Fruit fly (Drosophila melanogaster) whole organism, embryonic: ENCODE results near the gene CG4461.

Experiments used
- Aef1 ChIP-seq: fragments of 200-800 bp; sonication (Bioruptor generic); IDR thresholded peaks from 3 replicates; pipeline ENCODE4 v1.3.6; 2022; ENCODE audit warnings: missing biosample characterization, missing genetic modification characterization
- Asciz ChIP-seq: fragments of 200-800 bp; sonication (Bioruptor generic); optimal IDR thresholded peaks from 2 replicates; lab custom pipeline; 2017; ENCODE audit warnings: missing biosample characterization, mild to moderate bottlenecking, missing genetic modification characterization, missing genetic modification reagents
- CG1024 ChIP-seq: fragments of 200-800 bp; sonication (Bioruptor generic); IDR thresholded peaks from 2 replicates; pipeline ENCODE4 v1.3.6; 2022; ENCODE audit warnings: missing biosample characterization, missing genetic modification characterization
- CG10274 ChIP-seq: fragments of 200-800 bp; sonication (Bioruptor generic); optimal IDR thresholded peaks from 3 replicates; lab custom pipeline; 2017; ENCODE audit warnings: missing biosample characterization, mild to moderate bottlenecking, missing genetic modification characterization
- CG11247 ChIP-seq: fragments of 200-800 bp; sonication (Bioruptor generic); IDR thresholded peaks from 2 replicates; pipeline ENCODE4 v1.3.6; 2022; ENCODE audit warnings: missing biosample characterization, missing genetic modification characterization
- CG11695 ChIP-seq: fragments of 200-800 bp; sonication (Bioruptor generic); IDR thresholded peaks from 3 replicates; pipeline ENCODE4 v1.3.6; 2022; ENCODE audit warnings: missing biosample characterization, missing genetic modification characterization
- CG14667 ChIP-seq: fragments of 200-800 bp; sonication (Bioruptor generic); IDR thresholded peaks from 2 replicates; pipeline ENCODE4 v1.3.6; 2022; ENCODE audit warnings: missing biosample characterization, missing genetic modification characterization
- CG14965 ChIP-seq: fragments of 200-800 bp; sonication (Bioruptor generic); optimal IDR thresholded peaks from 2 replicates; lab custom pipeline; 2016; ENCODE audit warnings: missing biosample characterization, missing genetic modification characterization, borderline replicate concordance
- CG1602 ChIP-seq: fragments of 200-800 bp; sonication (Bioruptor generic); optimal IDR thresholded peaks from 3 replicates; lab custom pipeline; 2016; ENCODE audit warnings: missing biosample characterization, missing genetic modification characterization
- CG16863 ChIP-seq: fragments of 200-800 bp; sonication (Bioruptor generic); optimal IDR thresholded peaks from 3 replicates; lab custom pipeline; 2016; ENCODE audit warnings: missing biosample characterization, missing genetic modification characterization
- CG17385 ChIP-seq: fragments of 200-800 bp; sonication (Bioruptor generic); optimal IDR thresholded peaks from 3 replicates; lab custom pipeline; 2018; ENCODE audit warnings: missing biosample characterization, mild to moderate bottlenecking, missing genetic modification characterization
- CG1792 ChIP-seq: fragments of 200-800 bp; sonication (Bioruptor generic); optimal IDR thresholded peaks from 2 replicates; lab custom pipeline; 2016; ENCODE audit warnings: missing biosample characterization, missing genetic modification characterization
- CG2129 ChIP-seq: fragments of 200-800 bp; sonication (Bioruptor generic); IDR thresholded peaks from 2 replicates; pipeline ENCODE4 v1.3.6; 2022; ENCODE audit warnings: missing biosample characterization, missing genetic modification characterization; ENCODE audit not compliant: partially characterized antibody
- CG31224 ChIP-seq: fragments of 200-800 bp; sonication (Bioruptor generic); IDR thresholded peaks from 2 replicates; pipeline ENCODE4 v1.3.6; 2022; ENCODE audit warnings: missing biosample characterization, missing genetic modification characterization
- CG31365 ChIP-seq: fragments of 200-800 bp; sonication (Bioruptor generic); optimal IDR thresholded peaks from 2 replicates; lab custom pipeline; 2018; ENCODE audit warnings: missing biosample characterization, mild to moderate bottlenecking, missing genetic modification characterization
- CG31441 ChIP-seq: fragments of 200-800 bp; sonication (Bioruptor generic); IDR thresholded peaks from 2 replicates; pipeline ENCODE4 v1.3.6; 2022; ENCODE audit warnings: missing biosample characterization, missing genetic modification characterization
- CG32532 ChIP-seq: fragments of 200-800 bp; sonication (Bioruptor generic); IDR thresholded peaks from 2 replicates; pipeline ENCODE4 v1.3.6; 2022; ENCODE audit warnings: missing biosample characterization, missing genetic modification characterization
- CG3847 ChIP-seq: fragments of 200-800 bp; sonication (Bioruptor generic); IDR thresholded peaks from 2 replicates; pipeline ENCODE4 v1.3.6; 2022; ENCODE audit warnings: missing biosample characterization, missing genetic modification characterization
- CG6175 ChIP-seq: fragments of 200-800 bp; sonication (Bioruptor generic); IDR thresholded peaks from 3 replicates; pipeline ENCODE4 v1.3.6; 2022; ENCODE audit warnings: missing biosample characterization, missing genetic modification characterization
- CG6765 ChIP-seq: fragments of 200-800 bp; sonication (Bioruptor generic); optimal IDR thresholded peaks from 3 replicates; lab custom pipeline; 2017; ENCODE audit warnings: missing biosample characterization, mild to moderate bottlenecking, missing genetic modification characterization
- CG7372 ChIP-seq: fragments of 200-800 bp; sonication (Bioruptor generic); IDR thresholded peaks from 2 replicates; pipeline ENCODE4 v1.3.6; 2022; ENCODE audit warnings: missing biosample characterization, missing genetic modification characterization
- CG8478 ChIP-seq: fragments of >200 bp; optimal IDR thresholded peaks from 2 replicates; lab custom pipeline; 2018
- CG9727 ChIP-seq: fragments of 200-800 bp; sonication (Bioruptor generic); optimal IDR thresholded peaks from 3 replicates; lab custom pipeline; 2017; ENCODE audit warnings: missing biosample characterization, mild to moderate bottlenecking, missing genetic modification characterization
- CG9817 ChIP-seq: fragments of 200-800 bp; sonication (Bioruptor generic); optimal IDR thresholded peaks from 2 replicates; lab custom pipeline; 2018; ENCODE audit warnings: missing biosample characterization, mild to moderate bottlenecking, missing genetic modification characterization, moderate library complexity
- Dbx ChIP-seq: fragments of 200-800 bp; sonication (Bioruptor generic); IDR thresholded peaks from 3 replicates; pipeline ENCODE4 v1.3.6; 2022; ENCODE audit warnings: missing biosample characterization, missing genetic modification characterization
- Doc2 ChIP-seq: fragments of 200-800 bp; sonication (Bioruptor generic); IDR thresholded peaks from 2 replicates; pipeline ENCODE4 v1.3.6; 2022; ENCODE audit warnings: missing biosample characterization, missing genetic modification characterization
- Ets97D ChIP-seq: fragments of 200-800 bp; sonication (Bioruptor generic); optimal IDR thresholded peaks from 3 replicates; lab custom pipeline; 2016; ENCODE audit warnings: missing biosample characterization, missing genetic modification characterization
- Hr51 ChIP-seq, 2 experiments: fragments of 200-800 bp; sonication (Bioruptor generic); optimal IDR thresholded peaks; 2 replicates in 1 of 2; 3 replicates in 1 of 2; lab custom pipeline; 2016 to 2018; ENCODE audit warnings: missing biosample characterization in 2 of 2, missing genetic modification characterization in 2 of 2, mild to moderate bottlenecking in 1 of 2, moderate library complexity in 1 of 2
- MBD-R2 ChIP-seq: fragments of 200-800 bp; sonication (Bioruptor generic); IDR thresholded peaks from 2 replicates; pipeline ENCODE4 v1.3.6; 2022; ENCODE audit warnings: missing biosample characterization, missing genetic modification characterization
- Mad ChIP-seq: fragments of 200-800 bp; sonication (Bioruptor generic); optimal IDR thresholded peaks from 2 replicates; lab custom pipeline; 2016; ENCODE audit warnings: missing biosample characterization, missing genetic modification characterization
- Myb ChIP-seq: fragments of 200-800 bp; sonication (Bioruptor generic); optimal IDR thresholded peaks from 2 replicates; lab custom pipeline; 2016; ENCODE audit warnings: missing biosample characterization, missing genetic modification characterization
- NfI ChIP-seq: fragments of 200-800 bp; sonication (Bioruptor generic); optimal IDR thresholded peaks from 3 replicates; lab custom pipeline; 2018; ENCODE audit warnings: missing biosample characterization, mild to moderate bottlenecking, missing genetic modification characterization, moderate library complexity
- Oli ChIP-seq: fragments of 200-800 bp; sonication (Bioruptor generic); optimal IDR thresholded peaks from 2 replicates; lab custom pipeline; 2018; ENCODE audit warnings: missing biosample characterization, mild to moderate bottlenecking, missing genetic modification characterization, moderate library complexity
- Poxn ChIP-seq: fragments of 200-800 bp; sonication (Bioruptor generic); IDR thresholded peaks from 2 replicates; pipeline ENCODE4 v1.3.6; 2022; ENCODE audit warnings: missing biosample characterization, missing genetic modification characterization
- Sry-δ ChIP-seq: fragments of 200-800 bp; sonication (Bioruptor generic); optimal IDR thresholded peaks from 2 replicates; lab custom pipeline; 2016; ENCODE audit warnings: missing biosample characterization, missing genetic modification characterization
- ab ChIP-seq: fragments of 200-800 bp; sonication (Bioruptor generic); optimal IDR thresholded peaks from 2 replicates; lab custom pipeline; 2016; ENCODE audit warnings: missing biosample characterization, missing genetic modification characterization
- al ChIP-seq: fragments of 200-800 bp; sonication (Bioruptor generic); IDR thresholded peaks from 2 replicates; pipeline ENCODE4 v1.3.6; 2022; ENCODE audit warnings: missing biosample characterization, missing genetic modification characterization
- aop ChIP-seq: fragments of 200-800 bp; sonication (Bioruptor generic); IDR thresholded peaks from 2 replicates; pipeline ENCODE4 v1.3.6; 2022; ENCODE audit warnings: missing biosample characterization, missing genetic modification characterization
- bab2 ChIP-seq: fragments of 200-800 bp; sonication (Bioruptor generic); optimal IDR thresholded peaks from 2 replicates; lab custom pipeline; 2016; ENCODE audit warnings: missing biosample characterization, missing genetic modification characterization
- croc ChIP-seq: fragments of 200-800 bp; sonication (Bioruptor generic); conservative IDR thresholded peaks from 3 replicates; pipeline ENCODE4 v1.3.6; 2022; ENCODE audit warnings: missing biosample characterization, missing genetic modification characterization
- dan ChIP-seq: fragments of 200-800 bp; sonication (Bioruptor generic); IDR thresholded peaks from 2 replicates; pipeline ENCODE4 v1.3.6; 2022; ENCODE audit warnings: missing biosample characterization, missing genetic modification characterization
- dati ChIP-seq: fragments of 200-800 bp; sonication (Bioruptor generic); IDR thresholded peaks from 2 replicates; pipeline ENCODE4 v1.3.6; 2022; ENCODE audit warnings: missing biosample characterization, missing genetic modification characterization
- hkb ChIP-seq, 2 experiments: fragments of 200-800 bp in 1 of 2; fragments of >200 bp in 1 of 2; sonication (Bioruptor generic) in 1 of 2; IDR thresholded peaks in 1 of 2; optimal IDR thresholded peaks in 1 of 2; 2 replicates each; pipeline versions ENCODE4 v1.3.6 to Lab custom; 2017 to 2022; ENCODE audit warnings: missing biosample characterization in 1 of 2, missing genetic modification characterization in 1 of 2
- luna ChIP-seq: fragments of 200-800 bp; sonication (Bioruptor generic); optimal IDR thresholded peaks from 2 replicates; lab custom pipeline; 2016; ENCODE audit warnings: missing biosample characterization, missing genetic modification characterization
- mam ChIP-seq: fragments of 200-800 bp; sonication (Bioruptor generic); optimal IDR thresholded peaks from 3 replicates; lab custom pipeline; 2016; ENCODE audit warnings: missing biosample characterization, missing genetic modification characterization
- pum ChIP-seq: fragments of 200-800 bp; sonication (Bioruptor generic); optimal IDR thresholded peaks from 2 replicates; lab custom pipeline; 2016; ENCODE audit warnings: missing biosample characterization, missing genetic modification characterization
- sim ChIP-seq: fragments of 200-800 bp; sonication (Bioruptor generic); IDR thresholded peaks from 2 replicates; pipeline ENCODE4 v1.3.6; 2022; ENCODE audit warnings: missing biosample characterization, missing genetic modification characterization
- sob ChIP-seq: fragments of 200-800 bp; sonication (Bioruptor generic); IDR thresholded peaks from 2 replicates; pipeline ENCODE4 v1.3.6; 2022; ENCODE audit warnings: missing biosample characterization, missing genetic modification characterization
- tin ChIP-seq: fragments of 200-800 bp; sonication (Bioruptor generic); optimal IDR thresholded peaks from 3 replicates; lab custom pipeline; 2016; ENCODE audit warnings: missing biosample characterization, missing genetic modification characterization
- ttk ChIP-seq: fragments of 200-800 bp; sonication (Bioruptor generic); IDR thresholded peaks from 2 replicates; pipeline ENCODE4 v2.1.2; 2022; ENCODE audit warnings: missing biosample characterization, missing genetic modification characterization
- zfh1 ChIP-seq: fragments of 200-800 bp; sonication (Bioruptor generic); IDR thresholded peaks from 3 replicates; pipeline ENCODE4 v1.3.6; 2022; ENCODE audit warnings: missing biosample characterization, missing genetic modification characterization

CG4461 gene

DNA sequence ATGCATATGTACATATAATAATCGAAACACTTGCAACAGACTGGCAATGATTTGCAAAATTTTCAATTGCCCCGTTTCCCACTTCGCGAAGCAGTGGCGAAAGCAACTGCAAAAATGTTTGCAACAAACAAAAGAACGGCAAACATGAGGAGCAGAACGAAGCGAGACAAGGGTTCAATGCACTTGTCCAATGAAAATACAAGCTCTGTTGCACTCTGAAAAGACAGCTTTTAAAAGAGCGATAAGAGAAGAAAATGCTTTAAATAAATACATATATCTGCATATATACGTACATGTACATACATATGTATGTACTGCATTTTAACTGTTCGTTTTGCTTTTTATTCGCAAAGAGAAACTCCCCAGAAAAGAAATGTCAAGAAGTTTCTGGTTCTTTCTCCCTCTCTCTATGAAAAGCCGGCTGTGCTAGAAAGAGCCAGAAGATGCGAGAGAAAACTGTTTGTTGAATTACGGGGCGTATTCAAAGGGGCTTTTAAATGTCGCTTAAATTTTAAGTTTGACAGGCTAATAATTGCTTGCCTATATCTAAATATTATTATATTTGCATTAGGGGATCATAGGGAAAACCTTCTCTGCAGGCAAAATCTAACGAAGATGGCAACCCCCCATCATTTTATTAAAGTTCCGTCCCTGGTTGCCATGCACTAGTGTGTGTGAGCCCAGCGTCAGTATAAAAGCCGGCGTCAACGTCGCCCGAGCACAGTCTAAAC, 8.3 kb downstream of the CG4461 start, which contains the start of gene Hsp27 (continued):
- TF ChIP-seq CG3847 (GFP tag; lab: Robert Waterston, UW) (peak; percentile 96), CG9727 (GFP tag; lab: Kevin White, UChicago) (peak; percentile 96), Sry-δ (GFP tag; lab: Kevin White, UChicago) (peak; percentile 61), CG10274 (GFP tag; lab: Kevin White, UChicago) (peak; percentile 90), Aef1 (GFP tag; lab: Robert Waterston, UW) (peak; percentile 98), CG7372 (GFP tag; lab: Robert Waterston, UW) (peak; percentile 97), aop (GFP tag; lab: Robert Waterston, UW) (peak; percentile 90), Asciz (GFP tag; lab: Kevin White, UChicago) (peak; percentile 98), CG17385 (GFP tag; lab: Kevin White, UChicago) (peak; percentile 94), CG11247 (peak; percentile 98), Oli (tag; lab: Kevin White, UChicago) (peak; percentile 99), Hr51 (GFP tag; optimal IDR thresholded peaks at IDR 0.05; lab: Kevin White, UChicago) (peak; percentile 91 to 97), CG2129 (no peak), sim (peak; percentile 97), CG1024 (peak; percentile 94), CG16863 (GFP tag; lab: Kevin White, UChicago) (peak; percentile 87), CG1792 (GFP tag; lab: Kevin White, UChicago) (peak; percentile 92), CG31441 (GFP tag; lab: Robert Waterston, UW) (peak; percentile 99), ab (GFP tag; lab: Kevin White, UChicago) (peak; percentile 75), al (GFP tag; lab: Robert Waterston, UW) (peak; percentile 98), Mad (GFP tag; lab: Kevin White, UChicago) (peak; percentile 95), tin (GFP tag; lab: Kevin White, UChicago) (peak; percentile 98), CG31224 (GFP tag; lab: Robert Waterston, UW) (peak; percentile 96), CG6765 (GFP tag; lab: Kevin White, UChicago) (peak; percentile 88), luna (GFP tag; lab: Kevin White, UChicago) (peak; percentile 60), dan (GFP tag; lab: Robert Waterston, UW) (peak; percentile 94), CG9817 (peak; percentile 96), zfh1 (GFP tag; lab: Robert Waterston, UW) (peak; percentile 99), Doc2 (peak; percentile 93), Dbx (GFP tag; lab: Robert Waterston, UW) (peak; percentile 97), pum (GFP tag; lab: Kevin White, UChicago) (peak; percentile 94), croc (GFP tag; lab: Robert Waterston, UW) (peak; percentile 98), CG14965 (GFP tag; lab: Kevin White, UChicago) (peak; percentile 61), CG1602 (GFP tag; lab: Kevin White, UChicago) (peak; percentile 98), dati (peak; percentile 96), NfI (GFP tag; lab: Kevin White, UChicago) (peak; percentile 97), Myb (GFP tag; lab: Kevin White, UChicago) (peak; percentile 76), CG11695 (GFP tag; lab: Robert Waterston, UW) (peak; percentile 99), hkb (optimal IDR thresholded peaks at IDR 0.05; lab: Kevin White, UChicago) (no peak), hkb (GFP tag; IDR thresholded peaks at IDR 0.05; lab: Robert Waterston, UW) (peak; percentile 99), CG8478 (lab: Kevin White, UChicago) (peak; percentile 27), CG6175 (GFP tag; lab: Robert Waterston, UW) (peak; percentile 97), CG14667 (peak; percentile 98), ttk (peak; percentile 98), CG32532 (GFP tag; lab: Robert Waterston, UW) (peak; percentile 99), sob (peak; percentile 98), Ets97D (peak; percentile 90), mam (GFP tag; lab: Kevin White, UChicago) (peak; percentile 97), MBD-R2 (peak; percentile 96), CG31365 (tag; lab: Kevin White, UChicago) (peak; percentile 89), Poxn (GFP tag; lab: Robert Waterston, UW) (peak; percentile 84), bab2 (GFP tag; lab: Kevin White, UChicago) (peak; percentile 93)
